Worm (Caenorhabditis elegans): ENCODE measurements around the gene ZC15.3.

The ZC15.3 gene

ce11 chrV:20351195-20351594 lies 47.8 kb downstream of the ZC15.3 start, which contains the start of gene K02E2.1:
Gene K02E2.1 (plus strand): TSS chrV:20351495.
- TF ChIP-seq zip-8 (tag; optimal IDR thresholded peaks at IDR 0.05) (no peak), nhr-12 (tag; optimal IDR thresholded peaks at IDR 0.05) (no peak), bed-3 (GFP tag; optimal IDR thresholded peaks at IDR 0.05) (no peak), blmp-1 (tag; optimal IDR thresholded peaks at IDR 0.05) (no peak)
